Worm (Caenorhabditis elegans): ENCODE data around the gene F26A1.1.

F26A1.1 gene

ce11 chrIII:4809526-4810153, 40.7 kb upstream of the F26A1.1 start, which contains the start of gene pal-1:
Gene pal-1, minus strand, starts transcription at chrIII:4809576.
- TF ChIP-seq ztf-4 (tag; optimal IDR thresholded peaks at IDR 0.05) = no peak
- TF ChIP-seq efl-1 (optimal IDR thresholded peaks at IDR 0.05) = no peak
- TF ChIP-seq efl-1 (GFP tag; optimal IDR thresholded peaks at IDR 0.05 in 1 of 2) = no peak
- no peak for TF ChIP-seq lin-39 (tag; optimal IDR thresholded peaks at IDR 0.05)

DNA sequence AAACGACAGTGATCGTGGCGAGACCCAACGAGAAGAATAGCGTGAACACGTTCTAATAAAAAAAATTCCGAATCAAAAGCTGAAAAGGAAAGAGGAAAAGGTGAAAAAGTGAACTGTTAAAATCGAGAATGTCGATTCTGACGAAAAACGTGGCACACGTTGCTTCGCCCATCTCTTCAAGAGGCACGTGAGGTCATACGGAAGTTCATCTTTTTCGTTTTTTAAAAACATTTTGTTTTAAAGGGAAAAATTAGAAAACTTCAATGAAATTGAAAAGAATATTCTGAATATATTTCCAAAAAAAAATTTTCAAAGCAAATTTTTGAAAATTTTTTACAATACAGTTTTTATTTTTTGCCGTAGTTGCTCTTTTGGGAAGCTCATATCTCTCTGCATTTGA, 39.1 kb upstream of the F26A1.1 start, which contains the start of gene C38D4.7:
TSS of gene C38D4.7 (minus strand) at position 101 of the 400 bp plus-strand sequence.
- no peak for TF ChIP-seq sup-37 (GFP tag; optimal IDR thresholded peaks at IDR 0.05)
- TF ChIP-seq unc-98 (GFP tag; IDR thresholded peaks at IDR 0.05) = no peak

- TF ChIP-seq efl-1 (optimal IDR thresholded peaks at IDR 0.05) = no peak
- peak in 1 of 2 experiments; percentile 49 for TF ChIP-seq efl-1 (GFP tag; optimal IDR thresholded peaks at IDR 0.05 in 1 of 2)
- no peak for TF ChIP-seq lin-13 (GFP tag; optimal IDR thresholded peaks at IDR 0.05)
- no peak for TF ChIP-seq nhr-84 (tag; optimal IDR thresholded peaks at IDR 0.05)
- TF ChIP-seq ceh-88 (GFP tag; IDR thresholded peaks at IDR 0.05) = no peak
- no peak for TF ChIP-seq C16A3.4 (tag; optimal IDR thresholded peaks at IDR 0.05)
- no peak for TF ChIP-seq rnt-1 (tag; optimal IDR thresholded peaks at IDR 0.05)
- TF ChIP-seq nhr-28 (tag; optimal IDR thresholded peaks at IDR 0.05) = no peak
Observed at ce11 chrIII:4814730-4815129, 35.6 kb upstream of the F26A1.1 start, which contains the start of gene arl-6. Gene arl-6, minus strand, starts transcription at chrIII:4814830.

- no peak for TF ChIP-seq ztf-11 (tag; optimal IDR thresholded peaks at IDR 0.05)
- no peak for TF ChIP-seq swsn-7 (tag; optimal IDR thresholded peaks at IDR 0.05)
- no peak for TF ChIP-seq ztf-4 (tag; optimal IDR thresholded peaks at IDR 0.05)
- TF ChIP-seq dpl-1 (GFP tag; optimal IDR thresholded peaks at IDR 0.05) = no peak
- TF ChIP-seq skn-1 (tag; optimal IDR thresholded peaks at IDR 0.05) = no peak
- no peak for TF ChIP-seq pax-3 (tag; optimal IDR thresholded peaks at IDR 0.05)
- no peak for TF ChIP-seq unc-130 (tag; optimal IDR thresholded peaks at IDR 0.05)
- TF ChIP-seq unc-30 (tag; optimal IDR thresholded peaks at IDR 0.05) = no peak
- TF ChIP-seq ceh-90 (tag; optimal IDR thresholded peaks at IDR 0.05) = no peak
- no peak for TF ChIP-seq F16B12.6 (tag; optimal IDR thresholded peaks at IDR 0.05)
- TF ChIP-seq elt-2 (tag; optimal IDR thresholded peaks at IDR 0.05) = no peak
- no peak for TF ChIP-seq lin-35 (GFP tag; optimal IDR thresholded peaks at IDR 0.05)
- no peak for TF ChIP-seq ceh-8 (GFP tag; optimal IDR thresholded peaks at IDR 0.05)
- TF ChIP-seq xbp-1 (tag; optimal IDR thresholded peaks at IDR 0.05) = no peak
Observed at ce11 chrIII:4817240-4817639, 33.1 kb upstream of the F26A1.1 start, which contains the start of gene F26A1.4. Gene F26A1.4, plus strand, starts transcription at chrIII:4817540.

- TF ChIP-seq Y116A8C.19 (tag; optimal IDR thresholded peaks at IDR 0.05; ENCODE audit: borderline replicate concordance) (no peak), ceh-88 (GFP tag; IDR thresholded peaks at IDR 0.05) (no peak), isw-1 (GFP tag; IDR thresholded peaks at IDR 0.05) (no peak), irx-1 (tag; optimal IDR thresholded peaks at IDR 0.05) (no peak), tlp-1 (tag; optimal IDR thresholded peaks at IDR 0.05) (no peak), C04F5.9 (tag; optimal IDR thresholded peaks at IDR 0.05) (no peak), lsy-2 (tag; optimal IDR thresholded peaks at IDR 0.05) (no peak), pag-3 (tag; optimal IDR thresholded peaks at IDR 0.05; ENCODE audit: borderline replicate concordance, insufficient read depth) (no peak), mep-1 (tag; optimal IDR thresholded peaks at IDR 0.05) (no peak), unc-130 (tag; optimal IDR thresholded peaks at IDR 0.05) (no peak), zag-1 (tag; optimal IDR thresholded peaks at IDR 0.05) (no peak), fkh-10 (GFP tag; optimal IDR thresholded peaks at IDR 0.05) (no peak), ztf-4 (tag; optimal IDR thresholded peaks at IDR 0.05) (no peak), lir-3 (tag; optimal IDR thresholded peaks at IDR 0.05; ENCODE audit: poor library complexity) (no peak), aha-1 (tag; optimal IDR thresholded peaks at IDR 0.05) (no peak), grh-1 (GFP tag; IDR thresholded peaks at IDR 0.05) (no peak)
Observed at ce11 chrIII:4819843-4820242, 30.5 kb upstream of the F26A1.1 start, which contains the start of gene F26A1.7. Gene F26A1.7, minus strand, starts transcription at chrIII:4819943.
